Worm (Caenorhabditis elegans) whole organism, L2 larva: Measurements from ENCODE around the gene spv-1.

Experiments
- nhr-6 ChIP-seq: fragments of 150-350 bp; optimal IDR thresholded peaks from 2 replicates; lab custom pipeline; 2014; ENCODE audit warnings: missing biosample characterization, missing genetic modification characterization
- zag-1 ChIP-seq: fragments of 150-350 bp; optimal IDR thresholded peaks from 2 replicates; lab custom pipeline; 2014; ENCODE audit warnings: missing biosample characterization, missing genetic modification characterization

ce11 chrII:7976308-7976707 lies 47.8 kb upstream of the spv-1 start, which contains the start of gene DH11.5:
- TF ChIP-seq zag-1 (tag; lab: Kevin White, UChicago), result no peak
- no peak for TF ChIP-seq nhr-6
